Fruit fly (Drosophila melanogaster) whole organism, embryonic: ENCODE results near the gene CCHa1.

Experiments
- CG13775 ChIP-seq: fragments of 200-800 bp; sonication (Bioruptor generic); optimal IDR thresholded peaks from 3 replicates; lab custom pipeline; 2017; ENCODE audit warnings: missing biosample characterization, mild to moderate bottlenecking, missing genetic modification characterization
- CG17328 ChIP-seq: fragments of 200-800 bp; sonication (Bioruptor generic); IDR thresholded peaks from 2 replicates; pipeline ENCODE4 v1.3.6; 2022; ENCODE audit warnings: missing biosample characterization, missing genetic modification characterization
- CG3163 ChIP-seq: fragments of 200-800 bp; sonication (Bioruptor generic); optimal IDR thresholded peaks from 3 replicates; lab custom pipeline; 2016; ENCODE audit warnings: missing biosample characterization, missing genetic modification characterization
- CG33557 ChIP-seq: fragments of 200-800 bp; sonication (Bioruptor generic); optimal IDR thresholded peaks from 2 replicates; lab custom pipeline; 2019; ENCODE audit warnings: missing biosample characterization, mild to moderate bottlenecking, missing genetic modification characterization, moderate library complexity
- CG6854 ChIP-seq: fragments of 200-800 bp; sonication (Bioruptor generic); optimal IDR thresholded peaks from 3 replicates; lab custom pipeline; 2017; ENCODE audit warnings: missing biosample characterization, mild to moderate bottlenecking, missing genetic modification characterization
- Dll ChIP-seq: fragments of 200-800 bp; sonication (Bioruptor generic); IDR thresholded peaks from 4 replicates; pipeline ENCODE4 v1.3.6; 2022; ENCODE audit warnings: missing biosample characterization, missing genetic modification characterization; ENCODE audit not compliant: partially characterized antibody
- MTF-1 ChIP-seq: fragments of 200-800 bp; sonication (Bioruptor generic); optimal IDR thresholded peaks from 2 replicates; lab custom pipeline; 2018; ENCODE audit warnings: missing biosample characterization, mild to moderate bottlenecking, missing genetic modification characterization, borderline replicate concordance
- dan ChIP-seq: fragments of 200-800 bp; sonication (Bioruptor generic); IDR thresholded peaks from 2 replicates; pipeline ENCODE4 v1.3.6; 2022; ENCODE audit warnings: missing biosample characterization, missing genetic modification characterization
- kah ChIP-seq: fragments of 200-800 bp; sonication (Bioruptor generic); optimal IDR thresholded peaks from 2 replicates; lab custom pipeline; 2018; ENCODE audit warnings: missing biosample characterization, mild to moderate bottlenecking, missing genetic modification characterization
- nau ChIP-seq: fragments of 200-800 bp; sonication (Bioruptor generic); optimal IDR thresholded peaks from 3 replicates; lab custom pipeline; 2017; ENCODE audit warnings: missing biosample characterization, mild to moderate bottlenecking, missing genetic modification characterization, missing genetic modification reagents
- org-1 ChIP-seq: fragments of 200-800 bp; sonication (Bioruptor generic); optimal IDR thresholded peaks from 2 replicates; lab custom pipeline; 2017; ENCODE audit warnings: missing biosample characterization, missing genetic modification characterization

dm6 chr3R:14062869-14063543 lies 33.6 kb downstream of the CCHa1 start:
- TF ChIP-seq CG3163 (GFP tag; lab: Kevin White, UChicago) (no peak), dan (GFP tag; lab: Robert Waterston, UW) (no peak), CG6854 (no peak), kah (GFP tag; lab: Kevin White, UChicago) (no peak), org-1 (GFP tag; lab: Kevin White, UChicago) (no peak), CG17328 (no peak), nau (GFP tag; lab: Kevin White, UChicago) (no peak), CG33557 (no peak), MTF-1 (no peak), Dll (no peak), CG13775 (GFP tag; lab: Kevin White, UChicago) (no peak)
